Worm (Caenorhabditis elegans) whole organism, L3 larva: ENCODE results near the gene tsp-14.
A peak's percentile ranks its signal among the peaks of the same experiment; 100 is the strongest.

ENCODE experiments used
- ZK546.5 ChIP-seq: sonication (generic microtip); optimal IDR thresholded peaks from 2 replicates; lab custom pipeline; 2017; ENCODE audit warnings: missing biosample characterization, missing genetic modification characterization
- ama-1 ChIP-seq: fragments of 150-350 bp; optimal IDR thresholded peaks from 2 replicates; lab custom pipeline; 2018
- ceh-16 ChIP-seq: sonication (generic microtip); optimal IDR thresholded peaks from 2 replicates; lab custom pipeline; 2017; ENCODE audit warnings: missing biosample characterization, missing genetic modification characterization
- ceh-28 ChIP-seq: fragments of 150-350 bp; optimal IDR thresholded peaks from 2 replicates; lab custom pipeline; 2014; ENCODE audit warnings: missing biosample characterization, missing genetic modification reagents, missing genetic modification characterization
- ceh-82 ChIP-seq: fragments of 150-350 bp; optimal IDR thresholded peaks from 2 replicates; lab custom pipeline; 2014; ENCODE audit warnings: missing biosample characterization, missing genetic modification characterization
- ceh-9 ChIP-seq: sonication (generic microtip); optimal IDR thresholded peaks from 2 replicates; lab custom pipeline; 2018; ENCODE audit warnings: missing biosample characterization, missing genetic modification characterization
- daf-12 ChIP-seq: fragments of 150-350 bp; optimal IDR thresholded peaks from 2 replicates; lab custom pipeline; 2014; ENCODE audit warnings: missing biosample characterization, missing genetic modification reagents, missing genetic modification characterization
- elt-1 ChIP-seq: fragments of 150-350 bp; optimal IDR thresholded peaks from 2 replicates; lab custom pipeline; 2014; ENCODE audit warnings: missing biosample characterization, missing genetic modification characterization
- elt-2 ChIP-seq: sonication (generic microtip); optimal IDR thresholded peaks from 2 replicates; lab custom pipeline; 2016; ENCODE audit warnings: missing genetic modification reagents, mild to moderate bottlenecking, missing genetic modification characterization, missing compliant biosample characterization
- elt-3 ChIP-seq, 3 experiments: fragments of 150-350 bp in 1 of 3; sonication (generic microtip) in 2 of 3; optimal IDR thresholded peaks; 2 replicates in 2 of 3; 4 replicates in 1 of 3; lab custom pipeline; 2014 to 2017; ENCODE audit warnings: missing biosample characterization in 3 of 3, missing genetic modification characterization in 3 of 3
- fkh-10 ChIP-seq: sonication (generic microtip); optimal IDR thresholded peaks from 2 replicates; lab custom pipeline; 2017; ENCODE audit warnings: missing biosample characterization, missing genetic modification reagents, missing genetic modification characterization
- fos-1 ChIP-seq: fragments of 150-350 bp; optimal IDR thresholded peaks from 2 replicates; lab custom pipeline; 2014; ENCODE audit warnings: missing biosample characterization, missing genetic modification characterization
- hmg-11 ChIP-seq: sonication (generic microtip); optimal IDR thresholded peaks from 2 replicates; lab custom pipeline; 2016; ENCODE audit warnings: missing genetic modification characterization, missing compliant biosample characterization
- jun-1 ChIP-seq: fragments of 150-350 bp; optimal IDR thresholded peaks from 2 replicates; lab custom pipeline; 2014; ENCODE audit warnings: missing biosample characterization, missing genetic modification reagents, missing genetic modification characterization
- lin-15B ChIP-seq: fragments of 150-350 bp; optimal IDR thresholded peaks from 2 replicates; lab custom pipeline; 2014; ENCODE audit warnings: missing biosample characterization, missing genetic modification characterization
- lsy-12 ChIP-seq: sonication (generic microtip); optimal IDR thresholded peaks from 2 replicates; lab custom pipeline; 2016; ENCODE audit warnings: mild to moderate bottlenecking, missing genetic modification characterization, missing compliant biosample characterization
- mdl-1 ChIP-seq: fragments of 150-350 bp; optimal IDR thresholded peaks from 2 replicates; lab custom pipeline; 2014; ENCODE audit warnings: missing biosample characterization, missing genetic modification characterization
- mml-1 ChIP-seq: fragments of 150-350 bp; sonication (generic microtip); optimal IDR thresholded peaks from 3 replicates; lab custom pipeline; 2014; ENCODE audit warnings: missing biosample characterization, missing genetic modification characterization
- nfya-1 ChIP-seq: sonication (generic microtip); optimal IDR thresholded peaks from 2 replicates; lab custom pipeline; 2017; ENCODE audit warnings: missing genetic modification characterization, mild to moderate bottlenecking, missing compliant biosample characterization, antibody characterized with exemption, moderate library complexity; ENCODE audit not compliant: insufficient read depth
- nhr-11 ChIP-seq: fragments of 150-350 bp; optimal IDR thresholded peaks from 2 replicates; lab custom pipeline; 2014; ENCODE audit warnings: missing biosample characterization, missing genetic modification characterization
- nhr-12 ChIP-seq: fragments of 150-350 bp; optimal IDR thresholded peaks from 2 replicates; lab custom pipeline; 2014; ENCODE audit warnings: missing biosample characterization, missing genetic modification characterization
- nhr-237 ChIP-seq: fragments of 150-350 bp; optimal IDR thresholded peaks from 2 replicates; lab custom pipeline; 2014; ENCODE audit warnings: missing biosample characterization, missing genetic modification characterization
- nhr-25 ChIP-seq: sonication (generic microtip); optimal IDR thresholded peaks from 2 replicates; lab custom pipeline; 2017; ENCODE audit warnings: missing biosample characterization, missing genetic modification characterization
- nhr-28 ChIP-seq: fragments of 150-350 bp; optimal IDR thresholded peaks from 2 replicates; lab custom pipeline; 2014; ENCODE audit warnings: missing biosample characterization, missing genetic modification characterization
- nhr-67 ChIP-seq: fragments of 150-350 bp; optimal IDR thresholded peaks from 2 replicates; lab custom pipeline; 2014; ENCODE audit warnings: missing biosample characterization, missing genetic modification characterization
- nhr-76 ChIP-seq: fragments of 150-350 bp; sonication (generic microtip); optimal IDR thresholded peaks from 5 replicates; lab custom pipeline; 2014; ENCODE audit warnings: missing biosample characterization, missing genetic modification characterization
- nhr-77 ChIP-seq: fragments of 150-350 bp; optimal IDR thresholded peaks from 2 replicates; lab custom pipeline; 2014; ENCODE audit warnings: missing biosample characterization, missing genetic modification characterization
- pha-4 ChIP-seq: fragments of 150-350 bp; optimal IDR thresholded peaks from 2 replicates; lab custom pipeline; 2014; ENCODE audit warnings: missing biosample characterization, missing genetic modification reagents, missing genetic modification characterization
- pqm-1 ChIP-seq: fragments of 150-350 bp; optimal IDR thresholded peaks from 2 replicates; lab custom pipeline; 2017; ENCODE audit warnings: missing biosample characterization, missing genetic modification characterization, inconsistent platforms
- sea-2 ChIP-seq: fragments of 150-350 bp; sonication (generic microtip); optimal IDR thresholded peaks from 4 replicates; lab custom pipeline; 2014; ENCODE audit warnings: missing biosample characterization, missing genetic modification reagents, missing genetic modification characterization
- tbx-2 ChIP-seq: sonication (generic microtip); optimal IDR thresholded peaks from 2 replicates; lab custom pipeline; 2016; ENCODE audit warnings: mild to moderate bottlenecking, missing genetic modification characterization, missing compliant biosample characterization
- unc-39 ChIP-seq: sonication (generic microtip); optimal IDR thresholded peaks from 4 replicates; lab custom pipeline; 2017; ENCODE audit warnings: missing biosample characterization, missing genetic modification characterization
- unc-62 ChIP-seq: fragments of 150-350 bp; sonication (generic microtip); optimal IDR thresholded peaks from 4 replicates; lab custom pipeline; 2014; ENCODE audit warnings: missing biosample characterization, missing genetic modification reagents, missing genetic modification characterization
- zag-1 ChIP-seq: fragments of 150-350 bp; optimal IDR thresholded peaks from 2 replicates; lab custom pipeline; 2014; ENCODE audit warnings: missing biosample characterization, missing genetic modification characterization
- ztf-11 ChIP-seq: fragments of 150-350 bp; optimal IDR thresholded peaks from 2 replicates; lab custom pipeline; 2014; ENCODE audit warnings: missing biosample characterization, missing genetic modification characterization
- ztf-4 ChIP-seq: fragments of 150-350 bp; optimal IDR thresholded peaks from 2 replicates; lab custom pipeline; 2014; ENCODE audit warnings: missing biosample characterization, missing genetic modification characterization

Gene tsp-14

ce11 chrX:4865798-4866197 lies 11.0 kb downstream of the tsp-14 start, which contains the start of gene ntc-1:
TSS of gene ntc-1 (plus strand) at chrX:4866098.
- TF ChIP-seq ceh-82 (tag; lab: Kevin White, UChicago) (no peak), nfya-1 (tag; lab: Kevin White, UChicago) (no peak), nhr-67 (tag; lab: Kevin White, UChicago) (no peak), fkh-10 (GFP tag; lab: Kevin White, UChicago) (no peak), sea-2 (GFP tag; lab: Kevin White, UChicago) (no peak), nhr-25 (tag; lab: Kevin White, UChicago) (no peak), nhr-28 (tag; lab: Kevin White, UChicago) (no peak), ceh-28 (no peak), unc-62 (GFP tag; lab: Kevin White, UChicago) (no peak), tbx-2 (tag; lab: Kevin White, UChicago) (no peak), nhr-12 (tag; lab: Kevin White, UChicago) (no peak), ztf-4 (tag; lab: Kevin White, UChicago) (no peak), nhr-77 (tag; lab: Kevin White, UChicago) (no peak), mdl-1 (no peak), ceh-16 (tag; lab: Kevin White, UChicago) (no peak), ceh-9 (tag; lab: Kevin White, UChicago) (no peak), lsy-12 (no peak), mml-1 (tag; lab: Kevin White, UChicago) (no peak), pha-4 (tag; lab: Kevin White, UChicago) (no peak), nhr-237 (tag; lab: Kevin White, UChicago) (no peak)

ce11 chrX:4864214-4864613 lies 12.6 kb downstream of the tsp-14 start:
- no peak for TF ChIP-seq elt-1 (tag; lab: Kevin White, UChicago)
- TF ChIP-seq zag-1 (tag; lab: Kevin White, UChicago): no peak
- no peak for TF ChIP-seq ztf-11
- no peak for TF ChIP-seq hmg-11 (tag; lab: Kevin White, UChicago)
- TF ChIP-seq mdl-1: no peak
- TF ChIP-seq daf-12 (tag; lab: Kevin White, UChicago): no peak
- TF ChIP-seq elt-3 (tag; optimal IDR thresholded peaks at IDR 0.05; lab: Kevin White, UChicago): no peak
- TF ChIP-seq sea-2 (GFP tag; lab: Kevin White, UChicago): no peak

- no peak for TF ChIP-seq ceh-82 (tag; lab: Kevin White, UChicago)
- peak; percentile 59 for TF ChIP-seq elt-2 (tag; lab: Kevin White, UChicago)
- no peak for TF ChIP-seq lin-15B (tag; lab: Kevin White, UChicago)
- TF ChIP-seq ZK546.5: no peak
- peak; percentile 27 for TF ChIP-seq pqm-1 (tag; lab: Kevin White, UChicago)
- TF ChIP-seq nhr-25 (tag; lab: Kevin White, UChicago): no peak
- TF ChIP-seq ama-1 (lab: Kevin White, UChicago): no peak
- TF ChIP-seq zag-1 (tag; lab: Kevin White, UChicago): no peak
- no peak for TF ChIP-seq mdl-1
- no peak for TF ChIP-seq nhr-76 (tag; lab: Kevin White, UChicago)
These were observed 14.7 kb downstream of the tsp-14 start for ce11 chrX:4862062-4862461.

- TF ChIP-seq ztf-4 (tag; lab: Kevin White, UChicago) (no peak), ceh-16 (tag; lab: Kevin White, UChicago) (no peak), nhr-237 (tag; lab: Kevin White, UChicago) (no peak), unc-39 (no peak), nhr-76 (tag; lab: Kevin White, UChicago) (no peak), elt-1 (tag; lab: Kevin White, UChicago) (peak; percentile 78), pqm-1 (tag; lab: Kevin White, UChicago) (no peak), nhr-11 (tag; lab: Kevin White, UChicago) (no peak), jun-1 (no peak), elt-2 (tag; lab: Kevin White, UChicago) (peak; percentile 1), fos-1 (tag; lab: Kevin White, UChicago) (no peak), pha-4 (tag; lab: Kevin White, UChicago) (peak; percentile 1), ZK546.5 (no peak), nhr-25 (tag; lab: Kevin White, UChicago) (peak; percentile 37), daf-12 (tag; lab: Kevin White, UChicago) (no peak), ama-1 (lab: Kevin White, UChicago) (no peak), elt-3 (tag; optimal IDR thresholded peaks at IDR 0.05; lab: Kevin White, UChicago) (no peak)
These were observed 15.4 kb downstream of the tsp-14 start for ce11 chrX:4861413-4861812.
